Fruit fly (Drosophila melanogaster): ENCODE measurements around the gene Usp39.

DNA sequence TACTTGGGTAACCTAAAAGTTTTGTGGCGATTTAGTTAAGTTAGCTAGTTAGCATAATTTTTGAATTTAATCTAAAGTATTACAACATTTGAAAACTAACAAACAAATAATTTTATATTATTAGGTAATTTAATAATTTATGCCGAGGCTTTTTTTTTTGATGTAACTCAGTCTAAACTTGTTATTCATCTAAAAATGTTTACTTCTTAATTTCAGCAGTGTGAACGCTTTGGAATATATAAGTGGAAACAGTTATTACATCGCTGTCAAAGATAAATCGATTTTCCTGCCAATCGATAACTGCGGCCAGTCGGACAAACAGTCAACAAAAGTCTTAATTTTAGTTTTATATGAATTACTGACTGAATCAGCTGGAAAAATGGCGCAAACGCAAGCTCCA lies at the start of gene Usp39:
- TF ChIP-seq Pif1B (GFP tag; optimal IDR thresholded peaks at IDR 0.05): no peak
- no peak for TF ChIP-seq EcR (GFP tag; optimal IDR thresholded peaks at IDR 0.05)
- no peak for TF ChIP-seq Snoo (tag; optimal IDR thresholded peaks at IDR 0.05)
- TF ChIP-seq D1 (tag; optimal IDR thresholded peaks at IDR 0.05): no peak
- TF ChIP-seq CG17806 (tag; optimal IDR thresholded peaks at IDR 0.05): no peak
- TF ChIP-seq rn (GFP tag; IDR thresholded peaks at IDR 0.05): no peak
- no peak for TF ChIP-seq CG12605 (GFP tag; IDR thresholded peaks at IDR 0.05)
- no peak for TF ChIP-seq CG32121 (GFP tag; IDR thresholded peaks at IDR 0.05)
- no peak for TF ChIP-seq CG34367 (tag; optimal IDR thresholded peaks at IDR 0.05)
- no peak for TF ChIP-seq CG13204 (GFP tag; optimal IDR thresholded peaks at IDR 0.05)
- no peak for TF ChIP-seq CG4496 (GFP tag; IDR thresholded peaks at IDR 0.05)
- no peak for TF ChIP-seq CG15710 (tag; optimal IDR thresholded peaks at IDR 0.05)
